Fruit fly (Drosophila melanogaster) whole organism, embryonic: Measurements from ENCODE around the gene SMC1.

ENCODE experiments used
- Atf-2 ChIP-seq: fragments of 200-800 bp; sonication (Bioruptor generic); optimal IDR thresholded peaks from 2 replicates; lab custom pipeline; 2016; ENCODE audit warnings: missing biosample characterization, missing genetic modification characterization
- Atf6 ChIP-seq: fragments of 200-800 bp; sonication (Bioruptor generic); IDR thresholded peaks from 2 replicates; pipeline ENCODE4 v1.3.6; 2022; ENCODE audit warnings: missing biosample characterization, missing genetic modification characterization
- B-H2 ChIP-seq: fragments of 200-800 bp; sonication (Bioruptor generic); optimal IDR thresholded peaks from 2 replicates; lab custom pipeline; 2018; ENCODE audit warnings: missing biosample characterization, mild to moderate bottlenecking, missing genetic modification characterization
- CG10274 ChIP-seq: fragments of 200-800 bp; sonication (Bioruptor generic); optimal IDR thresholded peaks from 3 replicates; lab custom pipeline; 2017; ENCODE audit warnings: missing biosample characterization, mild to moderate bottlenecking, missing genetic modification characterization
- CG11093 ChIP-seq: fragments of 200-800 bp; sonication (Bioruptor generic); IDR thresholded peaks from 3 replicates; pipeline ENCODE4 v1.3.6; 2022; ENCODE audit warnings: missing biosample characterization, missing genetic modification characterization
- CG11456 ChIP-seq: fragments of 200-800 bp; sonication (Bioruptor generic); IDR thresholded peaks from 3 replicates; pipeline ENCODE4 v1.3.6; 2022; ENCODE audit warnings: missing biosample characterization, missing genetic modification characterization
- CG12155 ChIP-seq: fragments of 200-800 bp; sonication (Bioruptor generic); optimal IDR thresholded peaks from 3 replicates; lab custom pipeline; 2016; ENCODE audit warnings: missing biosample characterization, missing genetic modification characterization
- CG13624 ChIP-seq: fragments of 200-800 bp; sonication (Bioruptor generic); optimal IDR thresholded peaks from 2 replicates; lab custom pipeline; 2016; ENCODE audit warnings: missing biosample characterization, missing genetic modification characterization
- CG14441 ChIP-seq: fragments of 200-800 bp; sonication (Bioruptor generic); IDR thresholded peaks from 2 replicates; pipeline ENCODE4 v1.3.6; 2022; ENCODE audit warnings: missing biosample characterization, missing genetic modification characterization
- CG14667 ChIP-seq: fragments of 200-800 bp; sonication (Bioruptor generic); IDR thresholded peaks from 2 replicates; pipeline ENCODE4 v1.3.6; 2022; ENCODE audit warnings: missing biosample characterization, missing genetic modification characterization
- CG14965 ChIP-seq: fragments of 200-800 bp; sonication (Bioruptor generic); optimal IDR thresholded peaks from 2 replicates; lab custom pipeline; 2016; ENCODE audit warnings: missing biosample characterization, missing genetic modification characterization, borderline replicate concordance
- CG17359 ChIP-seq: fragments of 200-800 bp; sonication (Bioruptor generic); optimal IDR thresholded peaks from 3 replicates; lab custom pipeline; 2018; ENCODE audit warnings: missing biosample characterization, mild to moderate bottlenecking, missing genetic modification characterization, moderate library complexity
- CG17361 ChIP-seq: fragments of 200-800 bp; sonication (Bioruptor generic); IDR thresholded peaks from 3 replicates; pipeline ENCODE4 v1.3.6; 2022; ENCODE audit warnings: missing biosample characterization, missing genetic modification characterization
- CG17612 ChIP-seq: fragments of 200-800 bp; sonication (Bioruptor generic); IDR thresholded peaks from 2 replicates; pipeline ENCODE4 v1.3.6; 2022; ENCODE audit warnings: missing biosample characterization, missing genetic modification characterization
- CG2712 ChIP-seq: fragments of 200-800 bp; optimal IDR thresholded peaks from 3 replicates; lab custom pipeline; 2019; ENCODE audit warnings: missing biosample characterization, mild to moderate bottlenecking, missing genetic modification characterization, moderate library complexity
- CG32532 ChIP-seq: fragments of 200-800 bp; sonication (Bioruptor generic); IDR thresholded peaks from 2 replicates; pipeline ENCODE4 v1.3.6; 2022; ENCODE audit warnings: missing biosample characterization, missing genetic modification characterization
- CG6689 ChIP-seq: fragments of 200-800 bp; sonication (Bioruptor generic); IDR thresholded peaks from 2 replicates; pipeline ENCODE4 v1.3.6; 2022; ENCODE audit warnings: missing biosample characterization, missing genetic modification characterization
- CG6813 ChIP-seq: fragments of 200-800 bp; sonication (Bioruptor generic); optimal IDR thresholded peaks from 2 replicates; lab custom pipeline; 2017; ENCODE audit warnings: missing biosample characterization, missing genetic modification characterization, mild to moderate bottlenecking, moderate library complexity, missing genetic modification reagents
- CG7357 ChIP-seq: fragments of 200-800 bp; sonication (Bioruptor generic); IDR thresholded peaks from 3 replicates; pipeline ENCODE4 v1.3.6; 2022; ENCODE audit warnings: missing biosample characterization, missing genetic modification characterization
- CG8944 ChIP-seq: fragments of 200-800 bp; sonication (Bioruptor generic); optimal IDR thresholded peaks from 3 replicates; lab custom pipeline; 2016; ENCODE audit warnings: missing biosample characterization, missing genetic modification characterization
- CG9609 ChIP-seq: fragments of 200-800 bp; sonication (Bioruptor generic); optimal IDR thresholded peaks from 3 replicates; lab custom pipeline; 2016; ENCODE audit warnings: missing biosample characterization, missing genetic modification characterization
- CrebB ChIP-seq: fragments of 200-800 bp; sonication (Bioruptor generic); optimal IDR thresholded peaks from 3 replicates; lab custom pipeline; 2018; ENCODE audit warnings: missing biosample characterization, mild to moderate bottlenecking, missing genetic modification characterization
- Dp ChIP-seq: fragments of 200-800 bp; sonication (Bioruptor generic); optimal IDR thresholded peaks from 2 replicates; lab custom pipeline; 2018; ENCODE audit warnings: missing biosample characterization, mild to moderate bottlenecking, missing genetic modification characterization, moderate library complexity
- Ets65A ChIP-seq: fragments of 200-800 bp; sonication (Bioruptor generic); peaks from one replicate; lab custom pipeline; 2016; ENCODE audit warnings: missing biosample characterization, missing genetic modification characterization
- HLHmδ ChIP-seq: fragments of 200-800 bp; sonication (Bioruptor generic); optimal IDR thresholded peaks from 2 replicates; lab custom pipeline; 2018; ENCODE audit warnings: missing biosample characterization, mild to moderate bottlenecking, missing genetic modification characterization, moderate library complexity
- Hmr ChIP-seq: fragments of 200-800 bp; sonication (Bioruptor generic); optimal IDR thresholded peaks from 3 replicates; lab custom pipeline; 2017; ENCODE audit warnings: mild to moderate bottlenecking, missing biosample characterization, missing genetic modification reagents, missing genetic modification characterization
- Lhr ChIP-seq: fragments of 200-800 bp; sonication (Bioruptor generic); optimal IDR thresholded peaks from 3 replicates; lab custom pipeline; 2017; ENCODE audit warnings: mild to moderate bottlenecking, missing biosample characterization, missing genetic modification reagents, missing genetic modification characterization
- NC2α ChIP-seq: fragments of 200-800 bp; sonication (Bioruptor generic); optimal IDR thresholded peaks from 2 replicates; lab custom pipeline; 2016; ENCODE audit warnings: missing biosample characterization, missing genetic modification characterization
- Neu2 ChIP-seq: fragments of 200-800 bp; sonication (Bioruptor generic); optimal IDR thresholded peaks from 3 replicates; lab custom pipeline; 2016; ENCODE audit warnings: missing biosample characterization, missing genetic modification characterization, borderline replicate concordance
- Xbp1 ChIP-seq: fragments of 200-800 bp; sonication (Bioruptor generic); optimal IDR thresholded peaks from 3 replicates; lab custom pipeline; 2016; ENCODE audit warnings: missing biosample characterization, mild to moderate bottlenecking, missing genetic modification characterization
- bbx ChIP-seq: fragments of 200-800 bp; sonication (Bioruptor generic); IDR thresholded peaks from 2 replicates; pipeline ENCODE4 v1.3.6; 2022; ENCODE audit warnings: missing biosample characterization, missing genetic modification characterization; ENCODE audit not compliant: partially characterized antibody
- cad ChIP-seq: fragments of >200 bp; optimal IDR thresholded peaks from 2 replicates; lab custom pipeline; 2017; ENCODE audit warnings: missing biosample characterization, missing genetic modification characterization
- ci ChIP-seq: fragments of 200-800 bp; sonication (Bioruptor generic); IDR thresholded peaks from 3 replicates; pipeline ENCODE4 v1.3.6; 2022; ENCODE audit warnings: missing biosample characterization, missing genetic modification characterization
- dysf ChIP-seq: fragments of 200-800 bp; sonication (Bioruptor generic); IDR thresholded peaks from 3 replicates; pipeline ENCODE4 v1.3.6; 2022; ENCODE audit warnings: missing biosample characterization, missing genetic modification characterization
- gem ChIP-seq: fragments of 200-800 bp; sonication (Bioruptor generic); optimal IDR thresholded peaks from 2 replicates; lab custom pipeline; 2019; ENCODE audit warnings: missing biosample characterization, mild to moderate bottlenecking, missing genetic modification characterization, moderate library complexity
- gro ChIP-seq: fragments of 200-800 bp; sonication (Bioruptor generic); optimal IDR thresholded peaks from 2 replicates; lab custom pipeline; 2016; ENCODE audit warnings: missing biosample characterization, missing genetic modification characterization
- inv ChIP-seq: fragments of 200-800 bp; sonication (Bioruptor generic); IDR thresholded peaks from 2 replicates; pipeline ENCODE4 v1.3.6; 2022; ENCODE audit warnings: missing biosample characterization, missing genetic modification characterization; ENCODE audit not compliant: partially characterized antibody
- mirr ChIP-seq: fragments of 200-800 bp; sonication (Bioruptor generic); optimal IDR thresholded peaks from 3 replicates; lab custom pipeline; 2018; ENCODE audit warnings: missing biosample characterization, mild to moderate bottlenecking, missing genetic modification characterization
- mld ChIP-seq: fragments of 200-800 bp; sonication (Bioruptor generic); IDR thresholded peaks from 3 replicates; pipeline ENCODE4 v1.3.6; 2022; ENCODE audit warnings: missing biosample characterization, missing genetic modification characterization; ENCODE audit not compliant: partially characterized antibody
- otp ChIP-seq: fragments of 200-800 bp; sonication (Bioruptor generic); IDR thresholded peaks from 3 replicates; pipeline ENCODE4, ENCODE4 v1.3.6; 2022; ENCODE audit warnings: missing biosample characterization, missing genetic modification characterization
- prd ChIP-seq, 3 experiments: fragments of >200 bp in 2 of 3; fragments of 200-800 bp in 1 of 3; sonication (Bioruptor generic) in 1 of 3; optimal IDR thresholded peaks in 2 of 3; IDR thresholded peaks in 1 of 3; 2 replicates in 2 of 3; 3 replicates in 1 of 3; pipeline versions ENCODE4 v1.3.6 to Lab custom; 2017 to 2022; ENCODE audit warnings: missing biosample characterization in 1 of 3, missing genetic modification characterization in 1 of 3
- rib ChIP-seq: fragments of 200-800 bp; sonication (Bioruptor generic); IDR thresholded peaks from 2 replicates; pipeline ENCODE4 v1.3.6; 2022; ENCODE audit warnings: missing biosample characterization, missing genetic modification characterization
- row ChIP-seq: fragments of 200-800 bp; sonication (Bioruptor generic); IDR thresholded peaks from 3 replicates; pipeline ENCODE4 v1.3.6; 2022; ENCODE audit warnings: missing biosample characterization, missing genetic modification characterization
- sisA ChIP-seq: fragments of 200-800 bp; sonication (Bioruptor generic); IDR thresholded peaks from 2 replicates; pipeline ENCODE4 v1.3.6; 2022; ENCODE audit warnings: missing biosample characterization, missing genetic modification characterization
- sr ChIP-seq: fragments of 200-800 bp; sonication (Bioruptor generic); IDR thresholded peaks from 3 replicates; pipeline ENCODE4 v1.3.6; 2022; ENCODE audit warnings: missing biosample characterization, missing genetic modification characterization
- tll ChIP-seq, 2 experiments: fragments of 200-800 bp in 1 of 2; fragments of >200 bp in 1 of 2; sonication (Bioruptor generic) in 1 of 2; optimal IDR thresholded peaks; 2 replicates each; lab custom pipeline; 2017 to 2019; ENCODE audit warnings: missing biosample characterization in 2 of 2, missing genetic modification characterization in 2 of 2, mild to moderate bottlenecking in 1 of 2, moderate library complexity in 1 of 2
- ttk ChIP-seq: fragments of 200-800 bp; sonication (Bioruptor generic); IDR thresholded peaks from 2 replicates; pipeline ENCODE4 v2.1.2; 2022; ENCODE audit warnings: missing biosample characterization, missing genetic modification characterization
- unpg ChIP-seq: fragments of 200-800 bp; sonication (Bioruptor generic); optimal IDR thresholded peaks from 3 replicates; lab custom pipeline; 2018; ENCODE audit warnings: missing biosample characterization, mild to moderate bottlenecking, missing genetic modification characterization, moderate library complexity
- vvl ChIP-seq: fragments of 200-800 bp; sonication (Bioruptor generic); IDR thresholded peaks from 2 replicates; pipeline ENCODE4 v1.3.6; 2022; ENCODE audit warnings: missing biosample characterization, missing genetic modification characterization
- zfh2 ChIP-seq: fragments of 200-800 bp; sonication (Bioruptor generic); optimal IDR thresholded peaks from 2 replicates; lab custom pipeline; 2016; ENCODE audit warnings: missing biosample characterization, missing genetic modification characterization

The SMC1 gene

dm6 chr3R:24100717-24101116 lies 42.6 kb downstream of the SMC1 start (continued):
- TF ChIP-seq sisA (peak; percentile 40; the same call in 1 of the 2 replicates), unpg (GFP tag; lab: Kevin White, UChicago) (peak; percentile 27), CG13624 (GFP tag; lab: Kevin White, UChicago) (peak; percentile 29), mld (GFP tag; lab: Robert Waterston, UW) (no peak), CG7357 (GFP tag; lab: Robert Waterston, UW) (no peak), cad (GFP tag; lab: Kevin White, UChicago) (no peak), CG14667 (GFP tag; lab: Robert Waterston, UW) (0 out of 2 replicates have a peak, but pooled peaks have one; percentile 15), CG10274 (GFP tag; lab: Kevin White, UChicago) (no peak), CG2712 (peak; percentile 34), Dp (GFP tag; lab: Kevin White, UChicago) (no peak), CrebB (tag; lab: Kevin White, UChicago) (no peak), CG9609 (GFP tag; lab: Kevin White, UChicago) (peak; percentile 3), HLHmδ (GFP tag; lab: Kevin White, UChicago) (no peak), NC2α (GFP tag; lab: Kevin White, UChicago) (no peak), tll (GFP tag; optimal IDR thresholded peaks at IDR 0.05; lab: Kevin White, UChicago) (no peak), CG6813 (GFP tag; lab: Kevin White, UChicago) (no peak), rib (no peak), CG11456 (GFP tag; lab: Robert Waterston, UW) (peak; percentile 65; the same call in 2 of the 3 replicates), CG12155 (GFP tag; lab: Kevin White, UChicago) (no peak), CG17361 (GFP tag; lab: Robert Waterston, UW) (0 out of 3 replicates have a peak, but pooled peaks have one; percentile 21), Lhr (GFP tag; lab: Kevin White, UChicago) (no peak), bbx (GFP tag; lab: Robert Waterston, UW) (no peak), CG8944 (GFP tag; lab: Kevin White, UChicago) (no peak), CG11093 (no peak), CG6689 (GFP tag; lab: Robert Waterston, UW) (no peak), CG17359 (tag; lab: Kevin White, UChicago) (peak; percentile 43), gro (GFP tag; lab: Kevin White, UChicago) (peak; percentile 52), Atf6 (GFP tag; lab: Robert Waterston, UW) (peak; percentile 40; the same call in 1 of the 2 replicates), Xbp1 (GFP tag; lab: Kevin White, UChicago) (peak; percentile 46), ttk (GFP tag; lab: Robert Waterston, UW) (no peak), otp (0 out of 3 replicates have a peak, but pooled peaks have one; percentile 36), inv (GFP tag; lab: Robert Waterston, UW) (no peak), sr (GFP tag; lab: Robert Waterston, UW) (no peak), gem (tag; lab: Kevin White, UChicago) (peak; percentile 43), zfh2 (GFP tag; lab: Kevin White, UChicago) (peak; percentile 31), CG17612 (GFP tag; lab: Robert Waterston, UW) (no peak), Neu2 (GFP tag; lab: Kevin White, UChicago) (no peak), vvl (GFP tag; lab: Robert Waterston, UW) (peak; percentile 56), Hmr (peak; percentile 35), B-H2 (GFP tag; lab: Kevin White, UChicago) (no peak), CG32532 (GFP tag; lab: Robert Waterston, UW) (peak; percentile 65), prd (optimal IDR thresholded peaks at IDR 0.05; lab: Kevin White, UChicago) (no peak), prd (GFP tag; IDR thresholded peaks at IDR 0.05; lab: Robert Waterston, UW) (peak; percentile 37; the same call in 2 of the 3 replicates), dysf (GFP tag; lab: Robert Waterston, UW) (peak; percentile 55; the same call in 2 of the 3 replicates), mirr (no peak), row (GFP tag; lab: Robert Waterston, UW) (peak; percentile 69), Atf-2 (GFP tag; lab: Kevin White, UChicago) (no peak), CG14441 (peak; percentile 42; the same call in 1 of the 2 replicates), Ets65A (GFP tag; lab: Kevin White, UChicago) (peak; percentile 49), ci (GFP tag; lab: Robert Waterston, UW) (peak; percentile 35; the same call in 1 of the 3 replicates), CG14965 (no peak)
